Fruit fly (Drosophila melanogaster) Kc167 (cell line): Measurements from ENCODE around the gene ncm.

Experiments
- Myc ChIP-seq: fragments of >200 bp; optimal IDR thresholded peaks from 2 replicates; lab custom pipeline; 2017; ENCODE audit warnings: missing external identifiers
- Sin3A ChIP-seq: fragments of >200 bp; optimal IDR thresholded peaks from 2 replicates; lab custom pipeline; 2018; ENCODE audit warnings: missing external identifiers
- h ChIP-seq: fragments of >200 bp; optimal IDR thresholded peaks from 3 replicates; lab custom pipeline; 2018; ENCODE audit warnings: missing external identifiers
- insv ChIP-seq: fragments of >200 bp; optimal IDR thresholded peaks from 3 replicates; lab custom pipeline; 2018; ENCODE audit warnings: missing external identifiers
- psq ChIP-seq: fragments of >200 bp; optimal IDR thresholded peaks from 2 replicates; lab custom pipeline; 2017; ENCODE audit warnings: missing external identifiers
- ttk ChIP-seq: sonication (Bioruptor generic); optimal IDR thresholded peaks from 2 replicates; lab custom pipeline; 2017; ENCODE audit warnings: missing external identifiers

ncm gene

dm6 chr2L:18464116-18464530, 15.4 kb upstream of the ncm start:
- TF ChIP-seq Sin3A (lab: Kevin White, UChicago) (no peak), psq (lab: Kevin White, UChicago) (no peak), insv (lab: Kevin White, UChicago) (no peak), Myc (lab: Kevin White, UChicago) (no peak), h (no peak), ttk (no peak)

- TF ChIP-seq h = no peak
Observed at dm6 chr2L:18463610-18464009, 14.9 kb upstream of the ncm start.

- TF ChIP-seq Myc (lab: Kevin White, UChicago) (no peak), psq (lab: Kevin White, UChicago) (no peak), ttk (no peak), insv (lab: Kevin White, UChicago) (no peak), Sin3A (lab: Kevin White, UChicago) (no peak), h (no peak)
Observed at dm6 chr2L:18459698-18460348, 11.1 kb upstream of the ncm start.

dm6 chr2L:18458527-18458926, 9.8 kb upstream of the ncm start:
- no peak for TF ChIP-seq psq (lab: Kevin White, UChicago)
- TF ChIP-seq h = no peak
- no peak for TF ChIP-seq ttk
- TF ChIP-seq Myc (lab: Kevin White, UChicago) = no peak
- no peak for TF ChIP-seq Sin3A (lab: Kevin White, UChicago)
- no peak for TF ChIP-seq insv (lab: Kevin White, UChicago)

- TF ChIP-seq insv (lab: Kevin White, UChicago) (no peak), ttk (no peak), Sin3A (lab: Kevin White, UChicago) (no peak), Myc (lab: Kevin White, UChicago) (no peak), h (no peak), psq (lab: Kevin White, UChicago) (no peak)
Observed at dm6 chr2L:18456932-18457583, 8.3 kb upstream of the ncm start.

- TF ChIP-seq Myc (lab: Kevin White, UChicago) (no peak), insv (lab: Kevin White, UChicago) (no peak), h (no peak), ttk (no peak), psq (lab: Kevin White, UChicago) (no peak), Sin3A (lab: Kevin White, UChicago) (no peak)
Observed at dm6 chr2L:18455506-18456491, 7.0 kb upstream of the ncm start.

- TF ChIP-seq psq (lab: Kevin White, UChicago) (no peak), Sin3A (lab: Kevin White, UChicago) (no peak), h (no peak), insv (lab: Kevin White, UChicago) (no peak), ttk (no peak)
Observed at dm6 chr2L:18454128-18454788, 5.5 kb upstream of the ncm start, which contains the start of the genes bsf and Ntf-2r. bsf (minus strand) TSS chr2L:18454587. Ntf-2r (plus strand) TSS chr2L:18454649.

- TF ChIP-seq insv (lab: Kevin White, UChicago) (no peak), Myc (lab: Kevin White, UChicago) (no peak), psq (lab: Kevin White, UChicago) (no peak), h (no peak), Sin3A (lab: Kevin White, UChicago) (no peak), ttk (no peak)
Observed at dm6 chr2L:18442903-18443608, 5.7 kb downstream of the ncm start, which contains the start of gene RpS26. RpS26 (minus strand) TSS chr2L:18443277.

dm6 chr2L:18441220-18441619, 7.5 kb downstream of the ncm start:
- TF ChIP-seq Myc (lab: Kevin White, UChicago) = no peak
- TF ChIP-seq psq (lab: Kevin White, UChicago) = no peak
- TF ChIP-seq h = no peak
- no peak for TF ChIP-seq ttk
- no peak for TF ChIP-seq Sin3A (lab: Kevin White, UChicago)
- TF ChIP-seq insv (lab: Kevin White, UChicago) = no peak

- TF ChIP-seq Sin3A (lab: Kevin White, UChicago) (no peak), Myc (lab: Kevin White, UChicago) (no peak), ttk (no peak), insv (lab: Kevin White, UChicago) (no peak), psq (lab: Kevin White, UChicago) (no peak), h (no peak)
Observed at dm6 chr2L:18395274-18395823, 53.4 kb downstream of the ncm start.
